Worm (Caenorhabditis elegans) whole organism, young adult: ENCODE measurements around the gene mlt-10.

ENCODE experiments used
- B0336.3 ChIP-seq: fragments of 200-800 bp; sonication (Bioruptor generic); IDR thresholded peaks from 2 replicates; pipeline ENCODE4 v1.3.6; 2022; ENCODE audit warnings: missing genetic modification characterization, missing compliant biosample characterization
- C06A6.2 ChIP-seq: fragments of 200-800 bp; sonication (Bioruptor generic); conservative IDR thresholded peaks from 2 replicates; pipeline ENCODE4 v1.3.6; 2022; ENCODE audit warnings: missing genetic modification characterization, missing compliant biosample characterization
- ceh-27 ChIP-seq: fragments of 200-800 bp; sonication (Bioruptor generic); optimal IDR thresholded peaks from 2 replicates; lab custom pipeline; 2018; ENCODE audit warnings: mild to moderate bottlenecking, missing genetic modification characterization, moderate library complexity, missing compliant biosample characterization
- ceh-91 ChIP-seq: fragments of 200-800 bp; sonication (Bioruptor generic); IDR thresholded peaks from 2 replicates; pipeline ENCODE4 v1.3.6; 2022; ENCODE audit warnings: missing genetic modification reagents, missing genetic modification characterization, missing compliant biosample characterization
- dpl-1 ChIP-seq: fragments of 150-350 bp; optimal IDR thresholded peaks from 2 replicates; lab custom pipeline; 2014; ENCODE audit warnings: missing biosample characterization, missing genetic modification reagents, missing genetic modification characterization
- ets-4 ChIP-seq: fragments of 200-800 bp; sonication (Bioruptor generic); optimal IDR thresholded peaks from 2 replicates; lab custom pipeline; 2018; ENCODE audit warnings: mild to moderate bottlenecking, missing genetic modification characterization, missing compliant biosample characterization
- lsl-1 ChIP-seq: fragments of 200-800 bp; sonication (Bioruptor generic); optimal IDR thresholded peaks from 2 replicates; lab custom pipeline; 2018; ENCODE audit warnings: mild to moderate bottlenecking, missing genetic modification characterization, moderate library complexity, missing compliant biosample characterization
- nhr-27 ChIP-seq: fragments of 200-800 bp; sonication (Bioruptor generic); optimal IDR thresholded peaks from 2 replicates; lab custom pipeline; 2018; ENCODE audit warnings: mild to moderate bottlenecking, missing genetic modification characterization, moderate library complexity, missing compliant biosample characterization
- nhr-90 ChIP-seq: sonication (generic microtip); optimal IDR thresholded peaks from 2 replicates; lab custom pipeline; 2016; ENCODE audit warnings: missing genotype, mild to moderate bottlenecking, missing genetic modification characterization, missing compliant biosample characterization
- rpc-1 ChIP-seq, 2 experiments: fragments of 150-350 bp in 1 of 2; sonication (generic microtip) in 1 of 2; optimal IDR thresholded peaks; 2 replicates each; lab custom pipeline; 2014 to 2018; ENCODE audit warnings: missing biosample characterization in 1 of 2, missing genetic modification characterization in 1 of 2, missing genetic modification reagents in 1 of 2, missing genotype in 1 of 2

DNA sequence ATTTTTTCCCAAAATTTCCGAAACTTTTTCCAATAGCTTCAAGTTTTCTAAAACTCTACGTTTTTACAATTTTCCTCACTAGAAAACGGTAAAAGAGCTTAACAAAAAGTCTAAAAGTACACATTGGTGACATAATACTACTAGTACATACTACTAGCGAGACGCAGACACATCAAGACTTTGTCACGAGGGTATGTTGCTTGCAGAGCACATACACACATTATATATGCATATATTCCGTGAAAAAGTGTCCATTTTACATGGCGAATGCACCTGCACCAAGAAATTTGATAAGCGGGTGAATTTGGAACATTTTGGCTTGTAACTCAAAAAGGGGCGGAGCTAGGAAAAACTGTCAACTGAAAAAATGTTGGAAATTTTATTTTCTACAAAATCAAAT is 54.8 kb downstream of the mlt-10 start:
- TF ChIP-seq C06A6.2 (GFP tag; lab: Robert Waterston, UW) (no peak), ceh-27 (GFP tag; lab: Kevin White, UChicago) (no peak), rpc-1 (optimal IDR thresholded peaks at IDR 0.05; lab: Kevin White, UChicago) (no peak), rpc-1 (tag; optimal IDR thresholded peaks at IDR 0.05; lab: Kevin White, UChicago) (no peak), lsl-1 (GFP tag; lab: Kevin White, UChicago) (no peak), B0336.3 (GFP tag; lab: Robert Waterston, UW) (no peak), dpl-1 (GFP tag; lab: Kevin White, UChicago) (no peak), ets-4 (GFP tag; lab: Kevin White, UChicago) (no peak), ceh-91 (GFP tag; lab: Robert Waterston, UW) (no peak), nhr-90 (tag; lab: Kevin White, UChicago) (no peak), nhr-27 (no peak)
